Fruit fly (Drosophila melanogaster): ENCODE measurements around the gene rdgA.

DNA sequence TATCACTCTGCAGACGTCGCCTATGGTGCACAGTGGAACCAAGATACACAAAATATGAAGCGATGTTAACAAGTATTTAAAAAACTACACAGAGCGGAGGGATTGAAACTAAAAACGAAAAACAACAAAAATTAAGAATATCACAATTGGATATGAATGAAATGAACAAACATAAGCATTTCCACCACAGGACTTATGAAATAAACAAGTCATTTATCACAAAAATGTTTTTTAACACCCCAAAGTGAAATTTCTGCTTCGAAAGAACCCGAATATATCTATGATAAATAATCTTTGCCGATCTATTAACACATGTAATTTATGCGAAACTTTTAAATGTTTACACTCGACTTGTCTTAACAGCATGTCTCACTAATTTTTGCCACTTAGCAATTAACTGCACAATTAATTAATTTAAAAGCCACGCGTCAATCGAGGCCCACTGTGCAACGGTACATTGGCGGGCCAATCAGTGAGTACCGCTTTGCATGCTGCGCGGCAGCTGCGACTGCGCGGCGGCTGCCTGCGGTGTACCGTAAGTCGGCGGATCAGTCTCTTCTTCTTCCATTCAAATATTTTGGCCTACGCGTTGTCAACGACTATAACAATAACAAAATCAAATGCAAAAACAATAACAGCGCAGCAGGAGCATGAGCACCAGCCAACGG is 135.1 kb downstream of the rdgA start:
- TF ChIP-seq tin (GFP tag; optimal IDR thresholded peaks at IDR 0.05) (peak; percentile 47), CG7372 (GFP tag; IDR thresholded peaks at IDR 0.05) (peak; percentile 37; the same call in 1 of the 2 replicates), Jarid2 (GFP tag; optimal IDR thresholded peaks at IDR 0.05) (no peak), CG2712 (tag; optimal IDR thresholded peaks at IDR 0.05) (peak; percentile 71), Hr78 (GFP tag; optimal IDR thresholded peaks at IDR 0.05) (no peak), CrebB (tag; optimal IDR thresholded peaks at IDR 0.05) (no peak), shn (GFP tag; optimal IDR thresholded peaks at IDR 0.05) (no peak), CG9797 (GFP tag; optimal IDR thresholded peaks at IDR 0.05) (no peak), CG8359 (GFP tag; optimal IDR thresholded peaks at IDR 0.05; ENCODE audit: borderline replicate concordance) (no peak), CG12744 (GFP tag; optimal IDR thresholded peaks at IDR 0.05) (no peak), CG4328 (GFP tag; optimal IDR thresholded peaks at IDR 0.05) (no peak), fru (optimal IDR thresholded peaks at IDR 0.05) (no peak), klu (GFP tag; IDR thresholded peaks at IDR 0.05) (no peak)

All from whole organism, embryonic.